Worm (Caenorhabditis elegans): ENCODE data around the gene atg-16.1.
A peak's percentile ranks its signal among the peaks of the same experiment; 100 is the strongest.

DNA sequence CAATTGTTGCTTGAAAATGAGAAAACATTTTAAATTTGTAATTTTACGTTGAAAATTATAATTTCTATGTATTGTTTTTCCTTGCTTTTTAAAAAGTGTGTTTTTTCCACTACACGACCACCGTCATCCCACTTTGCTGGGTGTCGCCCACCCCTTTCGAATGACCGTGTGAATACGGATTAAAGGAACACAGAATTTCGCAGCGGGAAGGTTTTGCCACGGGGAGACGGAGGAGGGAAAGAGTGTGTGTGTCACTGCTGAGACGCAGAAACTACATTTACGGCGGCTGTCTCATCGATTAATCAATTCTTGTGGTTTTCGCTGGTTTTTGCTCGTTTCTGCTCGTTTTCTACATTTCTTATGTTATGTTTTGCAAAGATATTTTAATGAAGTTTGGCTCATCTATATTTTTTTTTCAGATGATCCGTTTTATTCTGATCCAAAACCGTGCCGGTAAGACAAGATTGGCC, 4.4 kb downstream of the atg-16.1 start, which contains the start of gene aps-2:
- TF ChIP-seq med-1 (GFP tag; optimal IDR thresholded peaks at IDR 0.05; ENCODE audit: insufficient read depth), result no peak
- TF ChIP-seq ztf-29 (GFP tag; IDR thresholded peaks at IDR 0.05), result no peak
- 0 out of 2 replicates have a peak, but pooled peaks have one; percentile 39 for TF ChIP-seq tab-1 (GFP tag; IDR thresholded peaks at IDR 0.05)

Data from whole organism, midembryonic.